Worm (Caenorhabditis elegans) whole organism, late embryonic: Measurements from ENCODE around the gene F55C9.5.

Experiments
- C08G9.2 ChIP-seq: sonication (generic microtip); optimal IDR thresholded peaks from 2 replicates; lab custom pipeline; 2016; ENCODE audit warnings: mild to moderate bottlenecking, missing genetic modification characterization, moderate library complexity, missing compliant biosample characterization
- C38D4.7 ChIP-seq: fragments of 200-800 bp; sonication (Bioruptor generic); optimal IDR thresholded peaks from 2 replicates; lab custom pipeline; 2018; ENCODE audit warnings: mild to moderate bottlenecking, missing genetic modification characterization, moderate library complexity, missing compliant biosample characterization
- K02D7.2 ChIP-seq: sonication (generic microtip); optimal IDR thresholded peaks from 2 replicates; lab custom pipeline; 2017; ENCODE audit warnings: mild to moderate bottlenecking, missing genetic modification characterization, missing compliant biosample characterization
- K09A11.1 ChIP-seq: sonication (generic microtip); optimal IDR thresholded peaks from 2 replicates; lab custom pipeline; 2017; ENCODE audit warnings: antibody characterized with exemption, mild to moderate bottlenecking, missing genetic modification characterization, missing compliant biosample characterization; ENCODE audit not compliant: insufficient read depth
- Y22D7AL.16 ChIP-seq: sonication (generic microtip); optimal IDR thresholded peaks from 2 replicates; lab custom pipeline; 2016; ENCODE audit warnings: missing genetic modification characterization, missing compliant biosample characterization
- ahr-1 ChIP-seq: sonication (generic microtip); optimal IDR thresholded peaks from 2 replicates; lab custom pipeline; 2016; ENCODE audit warnings: missing genetic modification characterization, missing compliant biosample characterization
- ama-1 ChIP-seq: fragments of 150-350 bp; optimal IDR thresholded peaks from 2 replicates; lab custom pipeline; 2014
- ceh-14 ChIP-seq: sonication (generic microtip); optimal IDR thresholded peaks from 2 replicates; lab custom pipeline; 2016; ENCODE audit warnings: missing genotype, missing genetic modification characterization, missing compliant biosample characterization
- ceh-18 ChIP-seq: sonication (generic microtip); optimal IDR thresholded peaks from 2 replicates; lab custom pipeline; 2016; ENCODE audit warnings: missing genetic modification characterization, missing compliant biosample characterization
- ceh-19 ChIP-seq: fragments of 200-800 bp; sonication (Bioruptor generic); optimal IDR thresholded peaks from 2 replicates; lab custom pipeline; 2018; ENCODE audit warnings: mild to moderate bottlenecking, missing genetic modification characterization, missing compliant biosample characterization
- ceh-2 ChIP-seq: sonication (generic microtip); optimal IDR thresholded peaks from 2 replicates; lab custom pipeline; 2016; ENCODE audit warnings: missing genotype, missing genetic modification characterization, missing compliant biosample characterization
- ceh-22 ChIP-seq: sonication (generic microtip); optimal IDR thresholded peaks from 2 replicates; lab custom pipeline; 2017; ENCODE audit warnings: missing biosample characterization, missing genetic modification characterization
- ceh-30 ChIP-seq: fragments of 150-350 bp; optimal IDR thresholded peaks from 2 replicates; lab custom pipeline; 2014; ENCODE audit warnings: missing biosample characterization, missing genetic modification characterization
- ceh-31 ChIP-seq: sonication (generic microtip); optimal IDR thresholded peaks from 2 replicates; lab custom pipeline; 2016; ENCODE audit warnings: missing genetic modification characterization, missing compliant biosample characterization
- ceh-9 ChIP-seq: sonication (generic microtip); optimal IDR thresholded peaks from 2 replicates; lab custom pipeline; 2016; ENCODE audit warnings: mild to moderate bottlenecking, missing genetic modification characterization, inconsistent platforms, missing compliant biosample characterization
- che-1 ChIP-seq: sonication (generic microtip); optimal IDR thresholded peaks from 2 replicates; lab custom pipeline; 2016; ENCODE audit warnings: mild to moderate bottlenecking, missing genetic modification characterization, missing compliant biosample characterization
- dve-1 ChIP-seq: sonication (generic microtip); optimal IDR thresholded peaks from 2 replicates; lab custom pipeline; 2017; ENCODE audit warnings: antibody characterized with exemption, mild to moderate bottlenecking, missing genetic modification characterization, missing compliant biosample characterization
- fkh-10 ChIP-seq: fragments of 150-350 bp; optimal IDR thresholded peaks from 2 replicates; lab custom pipeline; 2014; ENCODE audit warnings: missing biosample characterization, missing genetic modification reagents, missing genetic modification characterization
- fkh-6 ChIP-seq: sonication (generic microtip); optimal IDR thresholded peaks from 2 replicates; lab custom pipeline; 2016; ENCODE audit warnings: missing genetic modification characterization, missing compliant biosample characterization
- gmeb-2 ChIP-seq: sonication (generic microtip); optimal IDR thresholded peaks from 2 replicates; lab custom pipeline; 2016; ENCODE audit warnings: missing genetic modification characterization, inconsistent platforms, missing compliant biosample characterization
- hlh-30 ChIP-seq: sonication (generic microtip); optimal IDR thresholded peaks from 2 replicates; lab custom pipeline; 2017; ENCODE audit warnings: antibody characterized with exemption, missing genetic modification characterization, missing compliant biosample characterization; ENCODE audit not compliant: insufficient read depth
- hlh-8 ChIP-seq: sonication (generic microtip); optimal IDR thresholded peaks from 2 replicates; lab custom pipeline; 2016; ENCODE audit warnings: missing genotype, missing genetic modification characterization, missing compliant biosample characterization
- madf-2 ChIP-seq: sonication (generic microtip); optimal IDR thresholded peaks from 2 replicates; lab custom pipeline; 2017; ENCODE audit warnings: missing genetic modification characterization, missing compliant biosample characterization
- mec-3 ChIP-seq: sonication (generic microtip); optimal IDR thresholded peaks from 2 replicates; lab custom pipeline; 2016; ENCODE audit warnings: borderline replicate concordance, missing genetic modification characterization, missing compliant biosample characterization
- nhr-232 ChIP-seq: sonication (generic microtip); optimal IDR thresholded peaks from 2 replicates; lab custom pipeline; 2016; ENCODE audit warnings: missing genetic modification characterization, missing compliant biosample characterization
- pat-9 ChIP-seq: fragments of 200-800 bp; sonication (Bioruptor generic); optimal IDR thresholded peaks from 2 replicates; lab custom pipeline; 2018; ENCODE audit warnings: mild to moderate bottlenecking, missing genetic modification characterization, moderate library complexity, missing compliant biosample characterization
- pax-1 ChIP-seq: fragments of 150-350 bp; optimal IDR thresholded peaks from 2 replicates; lab custom pipeline; 2014; ENCODE audit warnings: missing biosample characterization, missing genetic modification characterization
- pha-4 ChIP-seq: fragments of 150-350 bp; optimal IDR thresholded peaks from 2 replicates; lab custom pipeline; 2018; ENCODE audit warnings: missing biosample characterization, missing genetic modification reagents, missing genetic modification characterization
- sdc-2 ChIP-seq: sonication (generic microtip); optimal IDR thresholded peaks from 2 replicates; lab custom pipeline; 2016; ENCODE audit warnings: missing genotype, missing genetic modification characterization, missing compliant biosample characterization
- sox-2 ChIP-seq: fragments of 200-800 bp; sonication (Bioruptor generic); IDR thresholded peaks from 2 replicates; pipeline ENCODE4 v1.3.6; 2022; ENCODE audit warnings: missing genetic modification reagents, missing genetic modification characterization, missing compliant biosample characterization
- sox-4 ChIP-seq: sonication (generic microtip); optimal IDR thresholded peaks from 2 replicates; lab custom pipeline; 2017; ENCODE audit warnings: mild to moderate bottlenecking, missing genetic modification characterization, inconsistent platforms, missing compliant biosample characterization
- tbx-2 ChIP-seq: sonication (generic microtip); optimal IDR thresholded peaks from 2 replicates; lab custom pipeline; 2016; ENCODE audit warnings: missing genetic modification characterization, missing compliant biosample characterization
- unc-3 ChIP-seq, 2 experiments: fragments of 200-800 bp in 1 of 2; sonication (Bioruptor generic) in 1 of 2; sonication (generic microtip) in 1 of 2; conservative IDR thresholded peaks in 1 of 2; optimal IDR thresholded peaks in 1 of 2; 2 replicates each; pipeline versions ENCODE4 v1.3.6 to Lab custom; 2016 to 2022; ENCODE audit warnings: missing compliant biosample characterization in 2 of 2, missing genetic modification characterization in 2 of 2, missing genetic modification reagents in 1 of 2
- unc-55 ChIP-seq: sonication (generic microtip); optimal IDR thresholded peaks from 2 replicates; lab custom pipeline; 2017; ENCODE audit warnings: missing biosample characterization, missing genetic modification reagents, missing genetic modification characterization
- zip-5 ChIP-seq: sonication (generic microtip); optimal IDR thresholded peaks from 2 replicates; lab custom pipeline; 2016; ENCODE audit warnings: missing genetic modification characterization, missing compliant biosample characterization

The F55C9.5 gene

ce11 chrV:19253520-19253919, 39.4 kb downstream of the F55C9.5 start, which contains the start of gene F21D9.4:
F21D9.4 (plus strand) TSS chrV:19253820.
- TF ChIP-seq dve-1 (tag; lab: Kevin White, UChicago) (no peak), unc-3 (GFP tag; conservative IDR thresholded peaks at IDR 0.05; lab: Robert Waterston, UW) (no peak), unc-3 (tag; optimal IDR thresholded peaks at IDR 0.05; lab: Kevin White, UChicago) (no peak), ceh-18 (tag; lab: Kevin White, UChicago) (no peak), pax-1 (tag; lab: Kevin White, UChicago) (no peak), sdc-2 (no peak), K02D7.2 (tag; lab: Kevin White, UChicago) (no peak), ama-1 (lab: Kevin White, UChicago) (no peak), pat-9 (tag; lab: Kevin White, UChicago) (no peak), C08G9.2 (tag; lab: Kevin White, UChicago) (no peak), ceh-22 (tag; lab: Kevin White, UChicago) (no peak), ceh-9 (tag; lab: Kevin White, UChicago) (no peak), che-1 (tag; lab: Kevin White, UChicago) (no peak), K09A11.1 (tag; lab: Kevin White, UChicago) (no peak), sox-4 (tag; lab: Kevin White, UChicago) (no peak), gmeb-2 (tag; lab: Kevin White, UChicago) (no peak), pha-4 (tag; lab: Kevin White, UChicago) (no peak)
- TF ChIP-seq, all 69 proteins: peak for 0

ce11 chrV:19251844-19252243, 41.1 kb downstream of the F55C9.5 start, which contains the start of gene F21D9.11:
F21D9.11 (plus strand) TSS chrV:19252144.
- TF ChIP-seq fkh-6 (tag; lab: Kevin White, UChicago) = no peak
- no peak for TF ChIP-seq Y22D7AL.16 (tag; lab: Kevin White, UChicago)
- TF ChIP-seq ceh-30 (tag; lab: Kevin White, UChicago) = no peak
- TF ChIP-seq tbx-2 = no peak
- TF ChIP-seq nhr-232 (tag; lab: Kevin White, UChicago) = no peak
- TF ChIP-seq ceh-31 (tag; lab: Kevin White, UChicago) = no peak
- TF ChIP-seq ahr-1 (tag; lab: Kevin White, UChicago) = no peak
- no peak for TF ChIP-seq sox-2
- TF ChIP-seq mec-3 (tag; lab: Kevin White, UChicago) = no peak
- no peak for TF ChIP-seq pat-9 (tag; lab: Kevin White, UChicago)
- no peak for TF ChIP-seq sox-4 (tag; lab: Kevin White, UChicago)
- no peak for TF ChIP-seq ceh-2
- no peak for TF ChIP-seq madf-2 (tag; lab: Kevin White, UChicago)
- TF ChIP-seq dve-1 (tag; lab: Kevin White, UChicago) = no peak
- TF ChIP-seq fkh-10 (GFP tag; lab: Kevin White, UChicago) = no peak
- TF ChIP-seq ceh-14 (tag; lab: Kevin White, UChicago) = no peak
- no peak for TF ChIP-seq zip-5

ce11 chrV:19250983-19251382, 41.9 kb downstream of the F55C9.5 start, which contains the start of gene str-81:
str-81 (minus strand) TSS chrV:19251083.
- no peak for TF ChIP-seq hlh-8 (tag; lab: Kevin White, UChicago)
- TF ChIP-seq C38D4.7 (GFP tag; lab: Kevin White, UChicago) = no peak
- no peak for TF ChIP-seq unc-55 (GFP tag; lab: Kevin White, UChicago)
- no peak for TF ChIP-seq hlh-30 (tag; lab: Kevin White, UChicago)
- no peak for TF ChIP-seq nhr-232 (tag; lab: Kevin White, UChicago)
- no peak for TF ChIP-seq sox-4 (tag; lab: Kevin White, UChicago)
- TF ChIP-seq ceh-19 (GFP tag; lab: Kevin White, UChicago) = no peak
- TF ChIP-seq gmeb-2 (tag; lab: Kevin White, UChicago) = no peak
- TF ChIP-seq K09A11.1 (tag; lab: Kevin White, UChicago) = no peak
